Fruit fly (Drosophila melanogaster) whole organism: Measurements from ENCODE around the gene CG4367.

Experiments used
- CG8478 ChIP-seq: fragments of >200 bp; optimal IDR thresholded peaks from 2 replicates; lab custom pipeline; 2018; ENCODE audit warnings: inconsistent platforms
- Dll ChIP-seq: fragments of >200 bp; optimal IDR thresholded peaks from 2 replicates; lab custom pipeline; 2017
- EcR ChIP-seq, 2 experiments: fragments of >200 bp; optimal IDR thresholded peaks; 2 replicates each; lab custom pipeline; 2017; ENCODE audit warnings: missing biosample characterization in 2 of 2, missing genetic modification characterization in 2 of 2, missing genetic modification reagents in 2 of 2
- pan ChIP-seq: fragments of >200 bp; optimal IDR thresholded peaks from 2 replicates; lab custom pipeline; 2017
- psq ChIP-seq: fragments of >200 bp; optimal IDR thresholded peaks from 2 replicates; lab custom pipeline; 2017
- usp ChIP-seq: fragments of >200 bp; optimal IDR thresholded peaks from 2 replicates; lab custom pipeline; 2017; ENCODE audit warnings: missing biosample characterization, missing genetic modification characterization, mixed read lengths

CG4367 gene

dm6 chr3R:20261225-20261968 lies 43.4 kb downstream of the CG4367 start:
- TF ChIP-seq psq (lab: Kevin White, UChicago) (no peak), pan (lab: Kevin White, UChicago) (no peak), CG8478 (lab: Kevin White, UChicago) (no peak)

dm6 chr3R:20260382-20260781 lies 44.4 kb downstream of the CG4367 start:
- TF ChIP-seq psq (lab: Kevin White, UChicago) (no peak), EcR (GFP tag; optimal IDR thresholded peaks at IDR 0.05; lab: Kevin White, UChicago) (no peak), pan (lab: Kevin White, UChicago) (no peak), Dll (lab: Kevin White, UChicago) (no peak), CG8478 (lab: Kevin White, UChicago) (no peak), usp (GFP tag; lab: Kevin White, UChicago) (no peak)

dm6 chr3R:20259440-20260170 lies 45.2 kb downstream of the CG4367 start:
- TF ChIP-seq EcR (GFP tag; optimal IDR thresholded peaks at IDR 0.05; lab: Kevin White, UChicago) (no peak), CG8478 (lab: Kevin White, UChicago) (no peak)

dm6 chr3R:20258799-20259405 lies 45.9 kb downstream of the CG4367 start:
- TF ChIP-seq CG8478 (lab: Kevin White, UChicago) (no peak), psq (lab: Kevin White, UChicago) (no peak), usp (GFP tag; lab: Kevin White, UChicago) (no peak)

- TF ChIP-seq Dll (lab: Kevin White, UChicago) (no peak), usp (GFP tag; lab: Kevin White, UChicago) (no peak)
Measured at dm6 chr3R:20257937-20258334, 46.8 kb downstream of the CG4367 start.

dm6 chr3R:20257180-20257936 lies 47.4 kb downstream of the CG4367 start:
- TF ChIP-seq EcR (GFP tag; optimal IDR thresholded peaks at IDR 0.05; lab: Kevin White, UChicago) = peak in 1 of 2 experiments; percentile 16
- no peak for TF ChIP-seq pan (lab: Kevin White, UChicago)
- TF ChIP-seq usp (GFP tag; lab: Kevin White, UChicago) = no peak
- TF ChIP-seq CG8478 (lab: Kevin White, UChicago) = peak; percentile 6
- TF ChIP-seq psq (lab: Kevin White, UChicago) = no peak
- TF ChIP-seq Dll (lab: Kevin White, UChicago) = no peak

- TF ChIP-seq Dll (lab: Kevin White, UChicago) (no peak), CG8478 (lab: Kevin White, UChicago) (no peak), EcR (GFP tag; optimal IDR thresholded peaks at IDR 0.05; lab: Kevin White, UChicago) (no peak), psq (lab: Kevin White, UChicago) (no peak), pan (lab: Kevin White, UChicago) (no peak), usp (GFP tag; lab: Kevin White, UChicago) (no peak)
Measured at dm6 chr3R:20256278-20256979, 48.3 kb downstream of the CG4367 start.

dm6 chr3R:20254231-20255126 lies 50.3 kb downstream of the CG4367 start:
- TF ChIP-seq pan (lab: Kevin White, UChicago) (peak; percentile 35), psq (lab: Kevin White, UChicago) (no peak)
